Fruit fly (Drosophila melanogaster) Kc167 (cell line): Measurements from ENCODE around the gene Cpsf6.

Experiments used
- Myc ChIP-seq: fragments of >200 bp; optimal IDR thresholded peaks from 2 replicates; lab custom pipeline; 2017; ENCODE audit warnings: missing external identifiers
- Sin3A ChIP-seq: fragments of >200 bp; optimal IDR thresholded peaks from 2 replicates; lab custom pipeline; 2018; ENCODE audit warnings: missing external identifiers
- h ChIP-seq: fragments of >200 bp; optimal IDR thresholded peaks from 3 replicates; lab custom pipeline; 2018; ENCODE audit warnings: missing external identifiers
- insv ChIP-seq: fragments of >200 bp; optimal IDR thresholded peaks from 3 replicates; lab custom pipeline; 2018; ENCODE audit warnings: missing external identifiers
- psq ChIP-seq: fragments of >200 bp; optimal IDR thresholded peaks from 2 replicates; lab custom pipeline; 2017; ENCODE audit warnings: missing external identifiers
- ttk ChIP-seq: sonication (Bioruptor generic); optimal IDR thresholded peaks from 2 replicates; lab custom pipeline; 2017; ENCODE audit warnings: missing external identifiers

The Cpsf6 gene

dm6 chr3L:8315141-8315816 is at the start of gene Cpsf6:
Gene Cpsf6 (minus strand): TSS chr3L:8315502.
- TF ChIP-seq h (no peak), ttk (lab: Kevin White, UChicago) (no peak), Sin3A (lab: Kevin White, UChicago) (no peak)

- TF ChIP-seq ttk (lab: Kevin White, UChicago) (no peak), Myc (lab: Kevin White, UChicago) (no peak), insv (lab: Kevin White, UChicago) (no peak), Sin3A (lab: Kevin White, UChicago) (no peak), psq (lab: Kevin White, UChicago) (no peak), h (no peak)
Observed at dm6 chr3L:8363266-8363665, 48.0 kb upstream of the Cpsf6 start.

- no peak for TF ChIP-seq insv (lab: Kevin White, UChicago)
- TF ChIP-seq Myc (lab: Kevin White, UChicago), result no peak
- no peak for TF ChIP-seq h
- no peak for TF ChIP-seq Sin3A (lab: Kevin White, UChicago)
- no peak for TF ChIP-seq psq (lab: Kevin White, UChicago)
- TF ChIP-seq ttk (lab: Kevin White, UChicago), result no peak
Observed at dm6 chr3L:8360643-8361110, 45.4 kb upstream of the Cpsf6 start, which contains the start of gene Idh. Gene Idh (minus strand): TSS chr3L:8360906.

dm6 chr3L:8360063-8360642 is 44.9 kb upstream of the Cpsf6 start:
- TF ChIP-seq ttk (lab: Kevin White, UChicago), result no peak
- TF ChIP-seq psq (lab: Kevin White, UChicago), result no peak
- no peak for TF ChIP-seq Myc (lab: Kevin White, UChicago)
- no peak for TF ChIP-seq Sin3A (lab: Kevin White, UChicago)
- TF ChIP-seq h, result no peak
- TF ChIP-seq insv (lab: Kevin White, UChicago), result no peak

- TF ChIP-seq psq (lab: Kevin White, UChicago) (no peak), Sin3A (lab: Kevin White, UChicago) (no peak), h (no peak), Myc (lab: Kevin White, UChicago) (no peak), insv (lab: Kevin White, UChicago) (no peak), ttk (lab: Kevin White, UChicago) (no peak)
Observed at dm6 chr3L:8358776-8359455, 43.6 kb upstream of the Cpsf6 start.

- TF ChIP-seq psq (lab: Kevin White, UChicago), result no peak
- no peak for TF ChIP-seq ttk (lab: Kevin White, UChicago)
- no peak for TF ChIP-seq Sin3A (lab: Kevin White, UChicago)
- TF ChIP-seq insv (lab: Kevin White, UChicago), result no peak
- TF ChIP-seq Myc (lab: Kevin White, UChicago), result no peak
- TF ChIP-seq h, result no peak
Observed at dm6 chr3L:8358138-8358537, 42.8 kb upstream of the Cpsf6 start.

- TF ChIP-seq Sin3A (lab: Kevin White, UChicago) (no peak), h (no peak), Myc (lab: Kevin White, UChicago) (no peak), ttk (lab: Kevin White, UChicago) (no peak), insv (lab: Kevin White, UChicago) (no peak), psq (lab: Kevin White, UChicago) (no peak)
Observed at dm6 chr3L:8356196-8356595, 40.9 kb upstream of the Cpsf6 start, which contains the start of gene Culd. Gene Culd (minus strand): TSS chr3L:8356296.

dm6 chr3L:8347346-8347745 is 32.0 kb upstream of the Cpsf6 start:
- TF ChIP-seq Sin3A (lab: Kevin White, UChicago) (no peak), Myc (lab: Kevin White, UChicago) (no peak), psq (lab: Kevin White, UChicago) (no peak), h (no peak), ttk (lab: Kevin White, UChicago) (no peak), insv (lab: Kevin White, UChicago) (no peak)

dm6 chr3L:8346100-8346980 is 31.0 kb upstream of the Cpsf6 start, which contains the start of the genes CG7182 and GAPcenA:
Gene CG7182 (minus strand): TSS chr3L:8346382.
Gene GAPcenA (plus strand): TSS chr3L:8346561.
- no peak for TF ChIP-seq Sin3A (lab: Kevin White, UChicago)
- TF ChIP-seq h, result no peak
- TF ChIP-seq Myc (lab: Kevin White, UChicago), result no peak
- no peak for TF ChIP-seq ttk (lab: Kevin White, UChicago)
- TF ChIP-seq psq (lab: Kevin White, UChicago), result no peak
- TF ChIP-seq insv (lab: Kevin White, UChicago), result no peak

dm6 chr3L:8345182-8345581 is 29.9 kb upstream of the Cpsf6 start:
- TF ChIP-seq Myc (lab: Kevin White, UChicago) (no peak), psq (lab: Kevin White, UChicago) (no peak), ttk (lab: Kevin White, UChicago) (peak; percentile 95)
